Worm (Caenorhabditis elegans): ENCODE data around the gene qua-1.

qua-1 gene

DNA sequence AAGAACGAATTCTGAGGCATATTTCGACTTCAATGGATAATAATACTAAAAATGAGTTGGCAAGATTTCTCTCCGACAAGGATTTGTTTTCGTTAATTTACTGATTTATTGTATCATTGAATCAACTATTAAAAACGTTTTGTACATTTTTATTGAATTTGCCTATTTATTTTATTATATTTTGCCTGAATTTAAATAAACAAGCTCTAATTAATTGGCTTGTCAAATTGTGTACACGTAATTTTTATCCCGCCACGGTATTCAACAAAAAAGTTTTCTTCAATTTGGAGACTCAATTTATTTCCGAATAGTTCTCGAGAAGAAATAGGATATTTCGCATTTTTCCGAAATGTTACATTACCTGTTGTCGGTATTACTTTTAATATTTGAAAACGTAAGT lies 33.9 kb downstream of the qua-1 start, which contains the start of gene M110.7:
Gene M110.7 (plus strand): TSS at position 301 of the 400 bp plus-strand sequence.
- TF ChIP-seq dsc-1 (tag; optimal IDR thresholded peaks at IDR 0.05), result no peak
- no peak for TF ChIP-seq zip-4 (GFP tag; optimal IDR thresholded peaks at IDR 0.05)
- no peak for TF ChIP-seq lin-14 (GFP tag; optimal IDR thresholded peaks at IDR 0.05)
- TF ChIP-seq ceh-82 (tag; optimal IDR thresholded peaks at IDR 0.05), result no peak
- no peak for TF ChIP-seq dpl-1 (GFP tag; optimal IDR thresholded peaks at IDR 0.05)

DNA sequence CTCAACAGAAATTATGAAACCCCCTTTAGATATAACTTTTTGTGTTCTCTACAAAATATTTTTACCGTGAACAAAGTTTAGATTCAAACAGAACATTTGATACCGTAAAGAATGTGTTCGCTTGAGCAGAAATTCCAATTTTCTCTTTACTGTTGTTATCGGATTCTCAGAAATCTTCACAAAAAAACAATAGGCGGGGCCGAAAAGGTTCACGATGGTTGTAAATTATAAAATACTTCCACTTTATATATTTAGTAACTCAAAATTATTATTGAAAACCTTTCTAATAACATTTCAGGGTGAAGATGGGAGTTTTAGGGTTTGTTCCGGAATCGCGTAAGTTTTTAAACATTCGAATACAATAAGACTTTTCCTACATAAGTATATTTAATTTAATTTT lies 39.6 kb downstream of the qua-1 start, which contains the start of gene nlp-5:
Gene nlp-5 (plus strand): TSS at position 301 of the 400 bp plus-strand sequence.
- TF ChIP-seq fkh-10 (GFP tag; optimal IDR thresholded peaks at IDR 0.05), result no peak
- TF ChIP-seq egl-27 (tag; optimal IDR thresholded peaks at IDR 0.05), result no peak
- TF ChIP-seq mab-9 (GFP tag; IDR thresholded peaks at IDR 0.05), result no peak
- no peak for TF ChIP-seq nhr-77 (tag; optimal IDR thresholded peaks at IDR 0.05)
- no peak for TF ChIP-seq aly-2 (tag; optimal IDR thresholded peaks at IDR 0.05)

DNA sequence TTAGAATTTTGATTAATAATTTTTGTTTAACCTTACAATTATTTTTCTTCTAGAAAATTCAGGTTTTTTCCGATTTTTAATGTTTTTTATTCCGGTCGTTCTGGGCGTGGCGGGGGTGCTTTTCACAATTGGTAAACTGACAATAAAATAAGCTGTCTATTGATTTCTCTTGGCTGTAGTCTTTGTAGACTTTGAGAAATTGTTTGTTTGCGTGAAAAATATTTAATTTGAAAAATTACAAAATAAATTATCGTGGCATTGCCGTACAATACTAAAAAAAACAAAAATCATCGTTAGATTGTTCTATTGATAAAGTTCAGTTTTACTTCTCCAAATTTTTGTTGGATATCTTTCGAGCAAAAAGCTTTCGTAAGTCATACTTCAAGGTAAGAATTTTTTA lies 47.9 kb downstream of the qua-1 start, which contains the start of gene F35C11.3:
Gene F35C11.3 (plus strand): TSS at position 301 of the 400 bp plus-strand sequence.
- TF ChIP-seq dpl-1 (GFP tag; optimal IDR thresholded peaks at IDR 0.05) (no peak), nhr-19 (GFP tag; conservative IDR thresholded peaks at IDR 0.05) (no peak), nhr-12 (tag; optimal IDR thresholded peaks at IDR 0.05) (no peak), ztf-4 (tag; optimal IDR thresholded peaks at IDR 0.05) (no peak), zag-1 (tag; optimal IDR thresholded peaks at IDR 0.05) (no peak), blmp-1 (tag; optimal IDR thresholded peaks at IDR 0.05) (no peak), zip-4 (GFP tag; optimal IDR thresholded peaks at IDR 0.05) (no peak), snu-23 (GFP tag; optimal IDR thresholded peaks at IDR 0.05) (no peak), lin-15B (tag; optimal IDR thresholded peaks at IDR 0.05) (no peak), nhr-28 (tag; optimal IDR thresholded peaks at IDR 0.05) (no peak), nhr-84 (tag; optimal IDR thresholded peaks at IDR 0.05) (no peak), C34B4.2 (tag; optimal IDR thresholded peaks at IDR 0.05) (no peak)

DNA sequence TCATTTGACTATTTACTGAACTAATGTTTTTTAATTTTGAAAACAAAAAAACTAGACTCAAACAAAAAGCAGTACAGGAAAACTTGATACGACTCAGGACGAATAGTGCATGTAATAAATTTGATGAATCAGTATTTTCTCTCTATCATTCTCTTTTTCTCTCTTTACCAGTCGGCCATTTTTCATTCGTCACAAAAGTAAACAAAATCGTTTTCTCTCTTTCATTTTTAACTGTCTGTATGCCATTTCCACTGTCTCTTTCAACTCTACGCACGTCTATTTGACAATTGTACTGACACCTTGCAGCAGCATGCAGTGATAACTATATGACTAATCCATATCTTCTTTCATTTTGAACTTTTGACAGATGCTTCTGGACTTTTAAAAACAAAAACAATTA lies 50.1 kb downstream of the qua-1 start, which contains the start of the genes F35C11.2 and F35C11.4:
Gene F35C11.2 (minus strand): TSS at position 90 of the 400 bp plus-strand sequence.
Gene F35C11.4 (plus strand): TSS at position 260 of the 400 bp plus-strand sequence.
- TF ChIP-seq elt-3 (tag; optimal IDR thresholded peaks at IDR 0.05), result no peak
- peak in 1 of 2 experiments; percentile 17 for TF ChIP-seq lin-35 (GFP tag; optimal IDR thresholded peaks at IDR 0.05)
- peak; percentile 60 for TF ChIP-seq elt-2 (tag; optimal IDR thresholded peaks at IDR 0.05)
- TF ChIP-seq lin-14 (GFP tag; optimal IDR thresholded peaks at IDR 0.05), result peak; percentile 1
- no peak for TF ChIP-seq nhr-11 (tag; optimal IDR thresholded peaks at IDR 0.05)
- TF ChIP-seq ceh-8 (GFP tag; optimal IDR thresholded peaks at IDR 0.05), result no peak
- TF ChIP-seq efl-1 (optimal IDR thresholded peaks at IDR 0.05), result no peak
- peak in 1 of 2 experiments; percentile 85 for TF ChIP-seq efl-1 (GFP tag; optimal IDR thresholded peaks at IDR 0.05 in 1 of 2)

DNA sequence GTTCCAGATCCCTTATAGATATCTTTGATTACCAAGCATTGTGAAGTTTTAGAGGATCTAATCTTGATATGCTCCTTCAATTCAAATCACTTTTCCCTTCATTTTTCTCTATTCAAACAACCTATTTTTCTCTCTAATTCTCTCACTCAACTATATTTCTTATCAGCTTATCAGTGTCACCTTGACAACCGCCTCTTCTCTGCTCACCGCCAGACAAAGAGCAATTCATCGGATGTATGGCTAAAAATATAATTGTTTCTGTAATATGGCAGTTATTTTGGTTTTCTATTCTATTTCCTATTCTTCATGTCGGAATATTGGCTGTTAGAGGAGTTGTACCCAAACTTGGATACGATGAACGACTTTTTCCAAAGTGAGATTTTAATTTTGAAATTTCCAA lies 51.1 kb downstream of the qua-1 start:
- TF ChIP-seq elt-2 (tag; optimal IDR thresholded peaks at IDR 0.05) (peak; percentile 36), tbx-2 (tag; optimal IDR thresholded peaks at IDR 0.05) (no peak)

DNA sequence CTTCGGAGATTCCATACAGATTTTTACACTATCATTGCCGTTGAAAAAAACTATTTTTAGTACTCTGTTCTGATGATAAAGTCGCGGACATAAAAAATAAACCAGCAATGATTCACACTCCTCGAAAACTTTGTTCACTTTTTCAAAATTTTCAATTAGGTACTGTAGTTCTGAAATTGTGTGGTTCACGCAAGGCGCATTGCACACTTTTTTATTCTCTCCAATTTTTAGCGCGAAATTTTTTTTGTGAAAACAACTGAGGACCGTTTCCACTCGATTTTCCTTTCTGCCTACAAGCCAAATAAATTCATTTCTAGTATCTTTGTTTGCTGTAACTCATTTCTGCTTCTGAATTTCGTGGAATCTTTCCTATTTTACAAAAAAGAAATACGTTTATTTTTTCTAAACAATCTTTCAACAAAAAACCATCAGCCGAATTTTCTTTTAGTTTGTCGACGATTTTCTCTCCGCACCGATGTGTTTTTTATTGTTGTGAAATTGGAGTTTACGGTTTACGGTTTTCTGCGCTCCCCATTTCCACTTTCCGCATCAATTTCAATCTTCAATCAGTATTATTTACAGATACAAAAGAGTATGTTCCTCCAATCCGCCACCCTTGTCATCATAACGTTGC lies 54.7 kb downstream of the qua-1 start, which contains the start of gene F35C11.5:
Gene F35C11.5 (plus strand): TSS at position 584 of the 634 bp plus-strand sequence.
- no peak for TF ChIP-seq unc-98 (GFP tag; IDR thresholded peaks at IDR 0.05)
- no peak for TF ChIP-seq grh-1 (GFP tag; IDR thresholded peaks at IDR 0.05)
- no peak for TF ChIP-seq Y116A8C.19 (tag; optimal IDR thresholded peaks at IDR 0.05; ENCODE audit: borderline replicate concordance)
- TF ChIP-seq isw-1 (GFP tag; IDR thresholded peaks at IDR 0.05), result no peak
- no peak for TF ChIP-seq C04F5.9 (tag; optimal IDR thresholded peaks at IDR 0.05)
- no peak for TF ChIP-seq pag-3 (tag; optimal IDR thresholded peaks at IDR 0.05; ENCODE audit: borderline replicate concordance, insufficient read depth)
- TF ChIP-seq lin-15B (tag; optimal IDR thresholded peaks at IDR 0.05), result no peak
- TF ChIP-seq mef-2 (tag; optimal IDR thresholded peaks at IDR 0.05), result no peak
- TF ChIP-seq swsn-7 (tag; optimal IDR thresholded peaks at IDR 0.05), result no peak
- TF ChIP-seq unc-30 (tag; optimal IDR thresholded peaks at IDR 0.05), result no peak
